Fruit fly (Drosophila melanogaster): ENCODE results near the gene Myb.

Myb gene

DNA sequence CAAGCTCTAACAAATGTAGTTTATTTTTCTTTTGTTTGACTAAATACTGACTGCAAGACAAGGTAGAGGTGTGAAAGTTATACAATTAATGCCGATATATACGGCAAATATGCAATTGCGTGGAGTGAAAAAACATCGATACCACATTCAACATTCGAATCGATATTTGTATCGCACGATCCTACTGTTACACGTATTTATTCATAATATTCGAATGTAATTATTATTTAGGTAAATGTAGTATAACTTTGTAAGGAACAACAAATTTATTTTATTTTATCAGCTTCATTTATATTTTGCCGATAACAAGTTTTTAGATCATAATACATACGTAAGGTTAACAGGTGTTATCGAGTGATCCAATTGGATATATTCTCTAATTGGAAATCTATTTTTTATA is 22.2 kb downstream of the Myb start, which contains the start of gene Chc (continued):
- TF ChIP-seq CG30403 (GFP tag; optimal IDR thresholded peaks at IDR 0.05) = no peak
- TF ChIP-seq CG34224 (GFP tag; IDR thresholded peaks at IDR 0.05; ENCODE audit: partially characterized antibody) = peak; percentile 97
- TF ChIP-seq bbx (GFP tag; IDR thresholded peaks at IDR 0.05; ENCODE audit: partially characterized antibody) = peak; percentile 99
- TF ChIP-seq Bgb (GFP tag; IDR thresholded peaks at IDR 0.05; ENCODE audit: partially characterized antibody) = peak; percentile 98
- peak; percentile 97 for TF ChIP-seq Scr (GFP tag; IDR thresholded peaks at IDR 0.05; ENCODE audit: partially characterized antibody)
- TF ChIP-seq Dll (GFP tag; IDR thresholded peaks at IDR 0.05; ENCODE audit: partially characterized antibody) = peak; percentile 94
- TF ChIP-seq slou (GFP tag; optimal IDR thresholded peaks at IDR 0.05) = no peak
- TF ChIP-seq knrl (GFP tag; IDR thresholded peaks at IDR 0.05; ENCODE audit: partially characterized antibody) = peak; percentile 96
- peak; percentile 98 for TF ChIP-seq CG6791 (GFP tag; IDR thresholded peaks at IDR 0.05; ENCODE audit: partially characterized antibody)
- peak; percentile 60 for TF ChIP-seq stwl (tag; optimal IDR thresholded peaks at IDR 0.05)
- TF ChIP-seq Deaf1 (tag; optimal IDR thresholded peaks at IDR 0.05) = no peak
- TF ChIP-seq insv (GFP tag; optimal IDR thresholded peaks at IDR 0.05) = peak; percentile 72 to 97
- no peak for TF ChIP-seq ewg (GFP tag; optimal IDR thresholded peaks at IDR 0.05)
- no peak for TF ChIP-seq Asciz (GFP tag; optimal IDR thresholded peaks at IDR 0.05)
- TF ChIP-seq pum (GFP tag; optimal IDR thresholded peaks at IDR 0.05) = no peak
- TF ChIP-seq MBD-R2 (GFP tag; IDR thresholded peaks at IDR 0.05) = peak; percentile 59
- TF ChIP-seq pho (GFP tag; optimal IDR thresholded peaks at IDR 0.05) = no peak
- TF ChIP-seq Doc3 (GFP tag; IDR thresholded peaks at IDR 0.05; ENCODE audit: partially characterized antibody) = peak; percentile 91
- TF ChIP-seq nmo (GFP tag; optimal IDR thresholded peaks at IDR 0.05) = peak; percentile 34
- TF ChIP-seq Dfd (GFP tag; optimal IDR thresholded peaks at IDR 0.05) = no peak
- TF ChIP-seq CG17328 (GFP tag; IDR thresholded peaks at IDR 0.05) = no peak
- TF ChIP-seq CG14710 (tag; optimal IDR thresholded peaks at IDR 0.05) = peak; percentile 54
- TF ChIP-seq pzg (GFP tag; optimal IDR thresholded peaks at IDR 0.05) = peak; percentile 78
- peak; percentile 90 for TF ChIP-seq CG3995 (GFP tag; optimal IDR thresholded peaks at IDR 0.05)
- TF ChIP-seq gsb (GFP tag; IDR thresholded peaks at IDR 0.05) = no peak
- peak; percentile 57 for TF ChIP-seq sens (GFP tag)
- peak; percentile 20 for TF ChIP-seq Xbp1 (GFP tag; optimal IDR thresholded peaks at IDR 0.05)
- no peak for TF ChIP-seq Ets65A (GFP tag)
- TF ChIP-seq Max (GFP tag; optimal IDR thresholded peaks at IDR 0.05) = peak; percentile 13
- no peak for TF ChIP-seq ac (GFP tag; optimal IDR thresholded peaks at IDR 0.05)
- TF ChIP-seq CG2129 (GFP tag; IDR thresholded peaks at IDR 0.05; ENCODE audit: partially characterized antibody) = peak; percentile 88
- TF ChIP-seq grau (tag; optimal IDR thresholded peaks at IDR 0.05) = peak; percentile 9
- TF ChIP-seq CG12942 (GFP tag; optimal IDR thresholded peaks at IDR 0.05) = no peak
- TF ChIP-seq kay (GFP tag; optimal IDR thresholded peaks at IDR 0.05) = no peak
- peak; percentile 95 for TF ChIP-seq mld (GFP tag; IDR thresholded peaks at IDR 0.05; ENCODE audit: partially characterized antibody)
- TF ChIP-seq zen2 (GFP tag; IDR thresholded peaks at IDR 0.05; ENCODE audit: partially characterized antibody) = peak; percentile 95
- no peak for TF ChIP-seq PHDP (tag; optimal IDR thresholded peaks at IDR 0.05)
- no peak for TF ChIP-seq ERR (GFP tag; optimal IDR thresholded peaks at IDR 0.05)
- peak; percentile 92 for TF ChIP-seq sna (GFP tag; IDR thresholded peaks at IDR 0.05; ENCODE audit: partially characterized antibody)
- TF ChIP-seq Ravus (GFP tag; IDR thresholded peaks at IDR 0.05) = no peak
- TF ChIP-seq az2 (GFP tag; optimal IDR thresholded peaks at IDR 0.05) = no peak
- TF ChIP-seq E2f1 (GFP tag; IDR thresholded peaks at IDR 0.05) = no peak
- peak; percentile 97 for TF ChIP-seq CG7963 (GFP tag; IDR thresholded peaks at IDR 0.05; ENCODE audit: partially characterized antibody)
- peak; percentile 93 for TF ChIP-seq nerfin-2 (GFP tag; IDR thresholded peaks at IDR 0.05; ENCODE audit: partially characterized antibody)
- 0 out of 2 replicates have a peak, but pooled peaks have one; percentile 31 for TF ChIP-seq vvl (GFP tag; IDR thresholded peaks at IDR 0.05)
- TF ChIP-seq CG9932 (GFP tag; IDR thresholded peaks at IDR 0.05) = peak; percentile 64
- TF ChIP-seq HmgZ (tag; optimal IDR thresholded peaks at IDR 0.05) = peak; percentile 58
- peak; percentile 84 for TF ChIP-seq CG2116 (GFP tag; optimal IDR thresholded peaks at IDR 0.05)
- no peak for TF ChIP-seq Jarid2 (GFP tag; optimal IDR thresholded peaks at IDR 0.05)
- no peak for TF ChIP-seq chif (GFP tag; optimal IDR thresholded peaks at IDR 0.05)
